Fruit fly (Drosophila melanogaster): ENCODE measurements around the gene Ald1.
A peak's percentile ranks its signal among the peaks of the same experiment; 100 is the strongest.

The Ald1 gene

dm6 chr3R:26261244-26261788 is at the start of gene Ald1 (continued):
- TF ChIP-seq HmgZ (tag; optimal IDR thresholded peaks at IDR 0.05) (peak; percentile 38), stwl (tag; optimal IDR thresholded peaks at IDR 0.05) (peak; percentile 18), Pdp1 (GFP tag; optimal IDR thresholded peaks at IDR 0.05) (peak in 1 of 2 experiments; percentile 96), br (optimal IDR thresholded peaks at IDR 0.05) (no peak), tin (GFP tag; optimal IDR thresholded peaks at IDR 0.05) (no peak), D19B (GFP tag; optimal IDR thresholded peaks at IDR 0.05) (no peak), sug (tag; optimal IDR thresholded peaks at IDR 0.05) (peak; percentile 69), CG1603 (tag; optimal IDR thresholded peaks at IDR 0.05) (peak; percentile 5), pita (GFP tag; optimal IDR thresholded peaks at IDR 0.05) (peak; percentile 53), CG17359 (tag; optimal IDR thresholded peaks at IDR 0.05) (peak; percentile 25), HLHmδ (GFP tag; optimal IDR thresholded peaks at IDR 0.05) (no peak), MESR4 (GFP tag; optimal IDR thresholded peaks at IDR 0.05) (peak; percentile 3), hkb (optimal IDR thresholded peaks at IDR 0.05) (peak; percentile 61), hkb (GFP tag; IDR thresholded peaks at IDR 0.05) (peak; percentile 16; the same call in 1 of the 2 replicates), CG6272 (GFP tag; IDR thresholded peaks at IDR 0.05) (no peak), CG15269 (tag; optimal IDR thresholded peaks at IDR 0.05) (peak; percentile 14), Xrp1 (GFP tag; IDR thresholded peaks at IDR 0.05) (no peak), CG10267 (tag; optimal IDR thresholded peaks at IDR 0.05) (peak; percentile 53), sr (GFP tag; IDR thresholded peaks at IDR 0.05) (peak; percentile 92), Deaf1 (tag; optimal IDR thresholded peaks at IDR 0.05) (peak; percentile 80), CG15514 (GFP tag; optimal IDR thresholded peaks at IDR 0.05) (peak; percentile 41), Trl (optimal IDR thresholded peaks at IDR 0.05) (peak in 1 of 2 experiments; percentile 33), Trl (GFP tag; optimal IDR thresholded peaks at IDR 0.05) (no peak), Eip74EF (GFP tag; optimal IDR thresholded peaks at IDR 0.05) (peak in 1 of 2 experiments; percentile 72), Atf6 (GFP tag; IDR thresholded peaks at IDR 0.05) (0 out of 2 replicates have a peak, but pooled peaks have one; percentile 38), CG9932 (GFP tag; IDR thresholded peaks at IDR 0.05) (peak; percentile 41; the same call in 1 of the 2 replicates), CG8290 (GFP tag; optimal IDR thresholded peaks at IDR 0.05) (no peak), CG8290 (tag; optimal IDR thresholded peaks at IDR 0.05) (peak in 1 of 2 experiments; percentile 42), CG10462 (GFP tag; optimal IDR thresholded peaks at IDR 0.05) (no peak), Dfd (GFP tag; optimal IDR thresholded peaks at IDR 0.05) (no peak), bbx (GFP tag; IDR thresholded peaks at IDR 0.05; ENCODE audit: partially characterized antibody) (peak; percentile 49; the same call in 1 of the 2 replicates), corto (GFP tag; optimal IDR thresholded peaks at IDR 0.05) (peak; percentile 46), CG9727 (GFP tag; optimal IDR thresholded peaks at IDR 0.05) (peak; percentile 29), CG3163 (GFP tag; optimal IDR thresholded peaks at IDR 0.05) (peak; percentile 30), CG2678 (tag; optimal IDR thresholded peaks at IDR 0.05) (peak; percentile 38), cg (GFP tag; optimal IDR thresholded peaks at IDR 0.05) (peak; percentile 54), Blimp-1 (GFP tag; optimal IDR thresholded peaks at IDR 0.05) (peak; percentile 22), her (GFP tag; optimal IDR thresholded peaks at IDR 0.05) (peak; percentile 40), kni (GFP tag; optimal IDR thresholded peaks at IDR 0.05) (peak; percentile 46), CG32532 (GFP tag; IDR thresholded peaks at IDR 0.05) (peak; percentile 35; the same call in 1 of the 2 replicates), sd (tag; optimal IDR thresholded peaks at IDR 0.05) (peak; percentile 99), Hr78 (GFP tag; optimal IDR thresholded peaks at IDR 0.05) (peak in 1 of 2 experiments; percentile 99), CG7372 (GFP tag; IDR thresholded peaks at IDR 0.05) (no peak), Nf-YA (GFP tag; IDR thresholded peaks at IDR 0.05) (no peak; the same call in 1 of the 2 replicates), Lhr (GFP tag; optimal IDR thresholded peaks at IDR 0.05) (peak; percentile 61), ftz-f1 (GFP tag; optimal IDR thresholded peaks at IDR 0.05) (peak; percentile 94)
